Worm (Caenorhabditis elegans): Measurements from ENCODE around the gene C01G5.9.

C01G5.9 gene

DNA sequence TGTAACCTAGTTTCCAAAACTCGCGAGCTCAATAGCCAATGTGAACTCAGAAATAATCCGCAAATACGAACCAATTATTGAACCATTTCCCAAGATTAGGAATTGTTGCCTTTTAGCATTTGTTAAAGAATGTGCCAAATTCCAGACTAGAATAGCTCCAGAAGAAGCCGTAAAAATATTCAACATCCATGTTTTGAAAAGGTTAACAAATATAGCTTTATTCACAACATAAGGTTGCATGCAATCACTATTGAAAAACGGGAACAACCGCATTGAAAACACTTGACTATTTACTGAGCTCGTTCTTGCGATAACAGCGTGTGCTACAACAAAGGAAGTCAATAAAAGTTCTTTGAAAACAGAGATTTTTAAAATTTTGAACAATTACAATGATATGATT is 6.8 kb downstream of the C01G5.9 start (continued):
- no peak for TF ChIP-seq spr-1 (tag; optimal IDR thresholded peaks at IDR 0.05)
- TF ChIP-seq nhr-237 (tag; optimal IDR thresholded peaks at IDR 0.05), result no peak
- no peak for TF ChIP-seq T26A8.4 (GFP tag; IDR thresholded peaks at IDR 0.05)
- TF ChIP-seq F44E2.7 (GFP tag; IDR thresholded peaks at IDR 0.05), result no peak

DNA sequence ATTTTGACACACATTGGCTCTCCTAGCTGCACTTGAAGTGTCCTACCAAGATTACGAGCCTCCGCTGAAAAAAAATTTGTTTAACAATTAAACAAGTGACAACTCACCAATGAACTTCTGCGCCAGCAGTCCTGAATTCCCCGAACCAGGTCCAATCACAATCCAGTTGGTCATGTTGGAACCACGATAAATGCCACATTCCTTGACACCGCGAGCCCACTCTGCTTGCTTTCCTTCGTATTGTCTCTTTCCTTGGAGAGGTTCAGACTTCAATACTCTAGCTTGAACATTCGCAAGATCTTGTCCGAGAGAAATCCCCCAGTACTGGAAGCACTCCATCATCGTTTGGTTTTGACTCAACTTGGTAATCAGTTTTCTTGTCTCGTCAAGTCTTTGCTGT is 8.5 kb downstream of the C01G5.9 start:
- TF ChIP-seq unc-62 (GFP tag; optimal IDR thresholded peaks at IDR 0.05 in 1 of 2) (peak in 1 of 2 experiments; percentile 94), unc-62 (tag; optimal IDR thresholded peaks at IDR 0.05) (no peak), dmd-8 (GFP tag; IDR thresholded peaks at IDR 0.05) (no peak)

ce11 chrIV:6529832-6530231 is 10.1 kb downstream of the C01G5.9 start:
- TF ChIP-seq rbr-2 (tag; optimal IDR thresholded peaks at IDR 0.05) (no peak), lin-38 (GFP tag; IDR thresholded peaks at IDR 0.05) (no peak), spr-3 (GFP tag; optimal IDR thresholded peaks at IDR 0.05) (no peak), daf-16 (GFP tag; optimal IDR thresholded peaks at IDR 0.05) (no peak), daf-16 (tag; optimal IDR thresholded peaks at IDR 0.05) (no peak), lin-39 (tag; optimal IDR thresholded peaks at IDR 0.05) (no peak), madf-9 (GFP tag; conservative IDR thresholded peaks at IDR 0.05) (no peak), ztf-7 (tag; optimal IDR thresholded peaks at IDR 0.05) (no peak), mep-1 (tag; optimal IDR thresholded peaks at IDR 0.05) (no peak), F37D6.2 (tag; optimal IDR thresholded peaks at IDR 0.05) (no peak), ces-1 (GFP tag; optimal IDR thresholded peaks at IDR 0.05) (no peak), F26F4.8 (GFP tag; conservative IDR thresholded peaks at IDR 0.05) (no peak), ceh-20 (GFP tag; IDR thresholded peaks at IDR 0.05) (no peak)

DNA sequence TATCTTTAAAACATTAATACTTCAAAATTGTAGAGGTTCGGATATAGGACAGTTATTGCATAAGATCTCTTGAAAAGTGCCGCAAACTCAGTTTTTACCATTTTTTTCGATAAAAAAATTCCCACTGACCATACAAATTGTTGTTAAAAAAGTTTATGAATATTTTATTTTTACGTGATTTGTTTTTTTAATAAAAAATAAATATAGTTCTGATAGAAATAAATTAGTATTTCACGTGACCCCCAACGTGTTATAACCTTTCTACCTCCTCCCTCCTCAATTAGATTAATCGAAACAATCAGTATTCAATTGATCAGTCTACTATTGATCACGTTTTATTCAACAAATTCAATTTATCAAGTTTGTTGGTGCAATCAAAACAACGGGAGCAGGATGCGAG is 11.8 kb downstream of the C01G5.9 start, which contains the start of gene C01G5.4:
TSS of gene C01G5.4 (plus strand) at position 301 of the 400 bp plus-strand sequence.
- TF ChIP-seq lin-15B (tag; optimal IDR thresholded peaks at IDR 0.05), result no peak

ce11 chrIV:6535908-6536307 is 16.2 kb downstream of the C01G5.9 start, which contains the start of gene C01G5.3:
C01G5.3 (plus strand) TSS chrIV:6536208.
- no peak for TF ChIP-seq nhr-6 (tag; optimal IDR thresholded peaks at IDR 0.05)
- TF ChIP-seq zip-11 (GFP tag; IDR thresholded peaks at IDR 0.05), result no peak
- no peak for TF ChIP-seq lin-1 (GFP tag; IDR thresholded peaks at IDR 0.05)
- TF ChIP-seq daf-16 (GFP tag; optimal IDR thresholded peaks at IDR 0.05), result no peak
- TF ChIP-seq daf-16 (tag; optimal IDR thresholded peaks at IDR 0.05), result no peak
- TF ChIP-seq tra-1 (GFP tag; IDR thresholded peaks at IDR 0.05), result no peak
- no peak for TF ChIP-seq tag-97 (GFP tag; IDR thresholded peaks at IDR 0.05)
- TF ChIP-seq egl-27 (tag; optimal IDR thresholded peaks at IDR 0.05), result no peak
- TF ChIP-seq nhr-102 (tag; optimal IDR thresholded peaks at IDR 0.05), result no peak
- no peak for TF ChIP-seq ceh-20 (GFP tag; IDR thresholded peaks at IDR 0.05)
- no peak for TF ChIP-seq F26F4.8 (GFP tag; conservative IDR thresholded peaks at IDR 0.05)
- no peak for TF ChIP-seq unc-39 (tag; optimal IDR thresholded peaks at IDR 0.05)

- TF ChIP-seq ceh-28 (tag; optimal IDR thresholded peaks at IDR 0.05) (no peak), jun-1 (tag; optimal IDR thresholded peaks at IDR 0.05) (no peak), nhr-111 (GFP tag; optimal IDR thresholded peaks at IDR 0.05) (no peak), zfp-2 (tag; optimal IDR thresholded peaks at IDR 0.05) (no peak), fkh-10 (GFP tag; optimal IDR thresholded peaks at IDR 0.05) (peak; percentile 38), mdl-1 (tag; optimal IDR thresholded peaks at IDR 0.05) (no peak), nhr-11 (tag; optimal IDR thresholded peaks at IDR 0.05) (no peak), ceh-20 (GFP tag; IDR thresholded peaks at IDR 0.05) (no peak)
Measured at ce11 chrIV:6541435-6541834, 21.7 kb downstream of the C01G5.9 start, which contains the start of gene C01G5.25. C01G5.25 (plus strand) TSS chrIV:6541684.
